Worm (Caenorhabditis elegans): ENCODE results near the gene fbxa-98.

- TF ChIP-seq med-1 (GFP tag; optimal IDR thresholded peaks at IDR 0.05; ENCODE audit: insufficient read depth) (no peak), cog-1 (tag; optimal IDR thresholded peaks at IDR 0.05) (no peak), ztf-23 (GFP tag; IDR thresholded peaks at IDR 0.05) (no peak)
These were observed 41.6 kb upstream of the fbxa-98 start, which contains the start of gene tsp-5 for ce11 chrIV:13591645-13592044.
